Worm (Caenorhabditis elegans): Measurements from ENCODE around the gene T05B4.10.

ce11 chrV:4082952-4083351, 37.6 kb downstream of the T05B4.10 start, which contains the start of gene F38H12.5:
- no peak for TF ChIP-seq ama-1 (optimal IDR thresholded peaks at IDR 0.05)
- no peak for TF ChIP-seq lsy-2 (tag; optimal IDR thresholded peaks at IDR 0.05)
- no peak for TF ChIP-seq unc-62 (GFP tag; optimal IDR thresholded peaks at IDR 0.05)
- no peak for TF ChIP-seq R02D3.7 (tag; optimal IDR thresholded peaks at IDR 0.05)
- TF ChIP-seq lin-13 (GFP tag; optimal IDR thresholded peaks at IDR 0.05), result no peak
- TF ChIP-seq egl-27 (tag; optimal IDR thresholded peaks at IDR 0.05), result no peak
- no peak for TF ChIP-seq zag-1 (tag; optimal IDR thresholded peaks at IDR 0.05)
- no peak for TF ChIP-seq nhr-129 (tag; optimal IDR thresholded peaks at IDR 0.05)
- TF ChIP-seq nhr-6 (tag; optimal IDR thresholded peaks at IDR 0.05), result no peak
- no peak for TF ChIP-seq unc-39 (tag; optimal IDR thresholded peaks at IDR 0.05)
- no peak for TF ChIP-seq aly-2 (tag; optimal IDR thresholded peaks at IDR 0.05)
- no peak for TF ChIP-seq ceh-82 (tag; optimal IDR thresholded peaks at IDR 0.05)
